Fruit fly (Drosophila melanogaster): ENCODE data around the gene CG6793.

Gene CG6793

DNA sequence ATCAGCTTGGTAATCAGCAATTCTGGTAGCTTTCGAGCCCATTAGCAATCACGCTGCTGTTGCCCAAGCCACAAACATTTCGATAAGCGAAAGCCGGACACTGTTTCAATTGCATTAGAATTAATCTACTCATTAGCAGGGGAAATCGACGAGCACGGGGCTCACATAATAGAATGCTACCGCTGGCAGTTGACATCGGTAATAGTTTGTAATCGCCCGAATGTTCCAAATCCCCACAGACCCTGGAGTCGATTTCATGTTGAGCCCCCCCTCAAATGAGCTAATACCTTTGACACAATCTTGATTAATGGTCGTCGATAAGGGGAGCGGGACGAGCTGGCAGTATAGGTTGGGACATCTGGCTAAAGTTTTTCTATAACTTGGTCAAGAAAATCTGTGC is 15.4 kb downstream of the CG6793 start (continued):
- TF ChIP-seq CG17385 (GFP tag; optimal IDR thresholded peaks at IDR 0.05), result no peak
- TF ChIP-seq CG11695 (GFP tag; IDR thresholded peaks at IDR 0.05), result no peak
- no peak for TF ChIP-seq CG5953 (GFP tag; IDR thresholded peaks at IDR 0.05)
- no peak for TF ChIP-seq CG14965 (GFP tag; optimal IDR thresholded peaks at IDR 0.05; ENCODE audit: borderline replicate concordance)
- no peak for TF ChIP-seq wor (GFP tag; IDR thresholded peaks at IDR 0.05)
- no peak for TF ChIP-seq CG4730 (GFP tag; IDR thresholded peaks at IDR 0.05)
- no peak for TF ChIP-seq CG1603 (tag; optimal IDR thresholded peaks at IDR 0.05)
- TF ChIP-seq klu (GFP tag; IDR thresholded peaks at IDR 0.05), result no peak
- TF ChIP-seq CG9609 (GFP tag; optimal IDR thresholded peaks at IDR 0.05), result no peak
- TF ChIP-seq CG12236 (GFP tag; optimal IDR thresholded peaks at IDR 0.05), result no peak
- TF ChIP-seq Lim3 (GFP tag; IDR thresholded peaks at IDR 0.05), result peak; percentile 47; the same call in 1 of the 2 replicates
- no peak for TF ChIP-seq Tbp (GFP tag; optimal IDR thresholded peaks at IDR 0.05)
- TF ChIP-seq CG3065 (GFP tag; optimal IDR thresholded peaks at IDR 0.05), result no peak
- no peak for TF ChIP-seq knrl (GFP tag; IDR thresholded peaks at IDR 0.05; ENCODE audit: partially characterized antibody)
- no peak for TF ChIP-seq da (GFP tag; optimal IDR thresholded peaks at IDR 0.05)
- TF ChIP-seq Oli (tag; optimal IDR thresholded peaks at IDR 0.05), result no peak
- no peak for TF ChIP-seq CG17912 (GFP tag; optimal IDR thresholded peaks at IDR 0.05)
- TF ChIP-seq CG31388 (GFP tag; optimal IDR thresholded peaks at IDR 0.05), result no peak
- no peak for TF ChIP-seq CG10321 (GFP tag; IDR thresholded peaks at IDR 0.05)
- 0 out of 2 replicates have a peak, but pooled peaks have one; percentile 16 for TF ChIP-seq Ptx1 (GFP tag; IDR thresholded peaks at IDR 0.05)
- no peak for TF ChIP-seq Mrtf (GFP tag; IDR thresholded peaks at IDR 0.05)
- TF ChIP-seq sob (GFP tag; IDR thresholded peaks at IDR 0.05), result no peak
- TF ChIP-seq nerfin-1 (tag; optimal IDR thresholded peaks at IDR 0.05), result no peak
- TF ChIP-seq Hr78 (GFP tag; optimal IDR thresholded peaks at IDR 0.05), result peak in 1 of 2 experiments; percentile 35
- no peak for TF ChIP-seq sima (GFP tag; optimal IDR thresholded peaks at IDR 0.05)
- no peak for TF ChIP-seq CG1647 (GFP tag; optimal IDR thresholded peaks at IDR 0.05)
- TF ChIP-seq pnt (GFP tag; optimal IDR thresholded peaks at IDR 0.05), result no peak
- no peak for TF ChIP-seq dan (GFP tag; IDR thresholded peaks at IDR 0.05)
- TF ChIP-seq her (GFP tag; optimal IDR thresholded peaks at IDR 0.05), result no peak
- no peak for TF ChIP-seq CkIIα-i1 (GFP tag; IDR thresholded peaks at IDR 0.05)
- TF ChIP-seq vnd (GFP tag; IDR thresholded peaks at IDR 0.05; ENCODE audit: partially characterized antibody), result no peak
- TF ChIP-seq CG17802 (tag; optimal IDR thresholded peaks at IDR 0.05), result no peak
- no peak for TF ChIP-seq CG12744 (GFP tag; optimal IDR thresholded peaks at IDR 0.05)
- peak; percentile 76 for TF ChIP-seq mirr (GFP tag; optimal IDR thresholded peaks at IDR 0.05)
- no peak for TF ChIP-seq pita (GFP tag; optimal IDR thresholded peaks at IDR 0.05)
- peak; percentile 39 for TF ChIP-seq run (tag; optimal IDR thresholded peaks at IDR 0.05)
- no peak for TF ChIP-seq CG6654 (GFP tag; optimal IDR thresholded peaks at IDR 0.05)
- no peak for TF ChIP-seq Myb (GFP tag; optimal IDR thresholded peaks at IDR 0.05)
- peak; percentile 21 for TF ChIP-seq CG13296 (GFP tag; optimal IDR thresholded peaks at IDR 0.05)
- no peak for TF ChIP-seq CG32772 (GFP tag; IDR thresholded peaks at IDR 0.05)
- TF ChIP-seq CG10543 (GFP tag; optimal IDR thresholded peaks at IDR 0.05), result peak; percentile 63
- no peak for TF ChIP-seq CG3847 (GFP tag; IDR thresholded peaks at IDR 0.05)
- TF ChIP-seq vfl (GFP tag; optimal IDR thresholded peaks at IDR 0.05), result no peak
- no peak for TF ChIP-seq NK7.1 (GFP tag; optimal IDR thresholded peaks at IDR 0.05)
- TF ChIP-seq CG10462 (GFP tag; optimal IDR thresholded peaks at IDR 0.05), result no peak
- peak; percentile 28; the same call in 1 of the 2 replicates for TF ChIP-seq CG14441 (GFP tag; IDR thresholded peaks at IDR 0.05)
- TF ChIP-seq caup (GFP tag; optimal IDR thresholded peaks at IDR 0.05; ENCODE audit: severe bottlenecking), result no peak
- TF ChIP-seq grau (tag; optimal IDR thresholded peaks at IDR 0.05), result no peak
- no peak for TF ChIP-seq CG17568 (GFP tag; optimal IDR thresholded peaks at IDR 0.05)
- no peak for TF ChIP-seq CG16813 (GFP tag; IDR thresholded peaks at IDR 0.05; ENCODE audit: partially characterized antibody)
- no peak for TF ChIP-seq cas (GFP tag; IDR thresholded peaks at IDR 0.05)
- TF ChIP-seq CG3407 (GFP tag; optimal IDR thresholded peaks at IDR 0.05), result no peak
